Fruit fly (Drosophila melanogaster): ENCODE measurements around the gene pn.

The pn gene

DNA sequence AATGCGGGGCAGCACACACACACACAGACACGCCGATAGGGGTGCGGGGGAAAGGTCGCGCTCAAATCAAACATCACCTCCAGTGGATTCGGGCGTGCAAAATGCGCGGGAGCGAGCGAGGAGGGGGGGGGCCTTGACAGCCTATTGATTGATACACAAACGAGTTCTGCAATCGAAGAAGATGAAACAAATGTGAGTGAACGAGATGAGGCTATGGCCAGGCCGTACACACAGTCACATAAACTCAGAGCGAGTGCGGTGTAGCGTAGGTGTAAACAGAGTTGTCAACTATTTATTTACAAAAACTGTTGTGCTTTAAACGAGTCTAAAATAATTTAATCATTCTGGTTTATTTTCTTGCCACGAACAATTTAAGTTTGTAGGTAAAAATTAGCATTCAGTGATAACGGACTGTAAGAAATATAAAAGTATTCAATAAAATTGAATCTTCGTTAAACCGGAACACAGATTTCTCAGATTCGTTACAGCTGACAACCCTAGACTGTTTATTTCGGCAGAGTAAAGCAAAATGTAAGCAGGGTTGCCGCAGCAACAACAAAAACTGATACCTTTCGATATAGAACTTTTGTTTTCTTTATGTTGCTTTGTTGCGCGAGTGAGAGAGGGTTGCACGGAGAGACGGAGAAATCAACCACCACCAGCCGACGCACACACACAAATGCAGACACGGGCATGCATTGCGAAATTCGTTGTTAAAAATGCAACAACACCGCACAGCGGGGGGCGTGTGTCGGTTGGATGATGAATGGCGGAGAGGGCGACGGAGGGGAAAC, 45.8 kb upstream of the pn start (continued):
- TF ChIP-seq Sox102F (GFP tag; optimal IDR thresholded peaks at IDR 0.05) = peak; percentile 90
- TF ChIP-seq CG31441 (GFP tag; IDR thresholded peaks at IDR 0.05) = peak; percentile 88
- peak; percentile 88 for TF ChIP-seq HLH3B (GFP tag; IDR thresholded peaks at IDR 0.05)
- peak; percentile 64 for TF ChIP-seq sim (GFP tag; IDR thresholded peaks at IDR 0.05)
- TF ChIP-seq CG2875 (GFP tag; optimal IDR thresholded peaks at IDR 0.05) = peak; percentile 78
- TF ChIP-seq hkb (optimal IDR thresholded peaks at IDR 0.05) = no peak
- peak; percentile 92 for TF ChIP-seq hkb (GFP tag; IDR thresholded peaks at IDR 0.05)
- peak; percentile 71 for TF ChIP-seq CG11085 (GFP tag; IDR thresholded peaks at IDR 0.05)
- peak; percentile 57; the same call in 1 of the 3 replicates for TF ChIP-seq otp (GFP tag; IDR thresholded peaks at IDR 0.05)
- TF ChIP-seq CG4424 (GFP tag; optimal IDR thresholded peaks at IDR 0.05) = peak; percentile 87
- peak; percentile 76 for TF ChIP-seq ara (GFP tag; IDR thresholded peaks at IDR 0.05)
- peak; percentile 89 for TF ChIP-seq CG30403 (GFP tag; optimal IDR thresholded peaks at IDR 0.05)
- no peak for TF ChIP-seq CG7963 (GFP tag; IDR thresholded peaks at IDR 0.05; ENCODE audit: partially characterized antibody)
- peak; percentile 96 for TF ChIP-seq CG10543 (GFP tag; optimal IDR thresholded peaks at IDR 0.05)
- TF ChIP-seq BEAF-32 (GFP tag; optimal IDR thresholded peaks at IDR 0.05) = peak; percentile 6
- TF ChIP-seq tgo (GFP tag; IDR thresholded peaks at IDR 0.05) = peak; percentile 87
- TF ChIP-seq Med (GFP tag) = peak; percentile 97
- TF ChIP-seq croc (GFP tag; conservative IDR thresholded peaks at IDR 0.05) = peak; percentile 76
- no peak; the same call in 1 of the 2 replicates for TF ChIP-seq Poxn (GFP tag; IDR thresholded peaks at IDR 0.05)
- TF ChIP-seq Dll (GFP tag; IDR thresholded peaks at IDR 0.05; ENCODE audit: partially characterized antibody) = no peak
- TF ChIP-seq CG12236 (GFP tag; optimal IDR thresholded peaks at IDR 0.05) = peak; percentile 80
- peak; percentile 94 for TF ChIP-seq CG8924 (tag; optimal IDR thresholded peaks at IDR 0.05)
- TF ChIP-seq onecut (GFP tag; IDR thresholded peaks at IDR 0.05) = peak; percentile 77
- TF ChIP-seq lab (GFP tag; optimal IDR thresholded peaks at IDR 0.05) = peak; percentile 95
- peak; percentile 82 for TF ChIP-seq CG3838 (GFP tag; optimal IDR thresholded peaks at IDR 0.05)
- TF ChIP-seq nmo (GFP tag; optimal IDR thresholded peaks at IDR 0.05) = peak; percentile 92
- TF ChIP-seq cg (GFP tag; optimal IDR thresholded peaks at IDR 0.05) = peak; percentile 69
- TF ChIP-seq gro (GFP tag; optimal IDR thresholded peaks at IDR 0.05) = peak; percentile 69
- peak; percentile 61 for TF ChIP-seq tup (GFP tag; optimal IDR thresholded peaks at IDR 0.05)
- peak; percentile 46; the same call in 3 of the 4 replicates for TF ChIP-seq Gug (GFP tag; IDR thresholded peaks at IDR 0.05)
- peak; percentile 47 for TF ChIP-seq CG8290 (GFP tag; optimal IDR thresholded peaks at IDR 0.05)
- TF ChIP-seq CG8290 (tag; optimal IDR thresholded peaks at IDR 0.05) = peak; percentile 55 to 87
- peak; percentile 53 for TF ChIP-seq Sry-δ (GFP tag; optimal IDR thresholded peaks at IDR 0.05)
- peak in 1 of 3 experiments; percentile 52 for TF ChIP-seq Stat92E (GFP tag; optimal IDR thresholded peaks at IDR 0.05)
- peak; percentile 81 for TF ChIP-seq ranshi (GFP tag; IDR thresholded peaks at IDR 0.05)
- peak; percentile 64 for TF ChIP-seq tx (GFP tag; optimal IDR thresholded peaks at IDR 0.05)
- TF ChIP-seq Myb (GFP tag; optimal IDR thresholded peaks at IDR 0.05) = peak; percentile 59
- peak; percentile 64 for TF ChIP-seq CG4617 (GFP tag; optimal IDR thresholded peaks at IDR 0.05; ENCODE audit: borderline replicate concordance)
- TF ChIP-seq Meics (GFP tag; optimal IDR thresholded peaks at IDR 0.05) = peak; percentile 91
- TF ChIP-seq vvl (GFP tag; IDR thresholded peaks at IDR 0.05) = peak; percentile 90
- peak; percentile 82 for TF ChIP-seq Dip3 (GFP tag; optimal IDR thresholded peaks at IDR 0.05)
- TF ChIP-seq gsb-n (tag; optimal IDR thresholded peaks at IDR 0.05) = peak; percentile 88
- peak; percentile 86 for TF ChIP-seq lilli (GFP tag; optimal IDR thresholded peaks at IDR 0.05)
- no peak for TF ChIP-seq Gsc (GFP tag; IDR thresholded peaks at IDR 0.05)
- TF ChIP-seq ham (GFP tag; IDR thresholded peaks at IDR 0.05) = no peak
- peak; percentile 89 for TF ChIP-seq zfh1 (GFP tag; IDR thresholded peaks at IDR 0.05)
- TF ChIP-seq Doc3 (GFP tag; IDR thresholded peaks at IDR 0.05; ENCODE audit: partially characterized antibody) = no peak
- TF ChIP-seq caup (GFP tag; optimal IDR thresholded peaks at IDR 0.05; ENCODE audit: severe bottlenecking) = peak; percentile 91
- TF ChIP-seq Ravus (GFP tag; IDR thresholded peaks at IDR 0.05) = peak; percentile 33
